Fruit fly (Drosophila melanogaster): ENCODE results near the gene Ku80.

DNA sequence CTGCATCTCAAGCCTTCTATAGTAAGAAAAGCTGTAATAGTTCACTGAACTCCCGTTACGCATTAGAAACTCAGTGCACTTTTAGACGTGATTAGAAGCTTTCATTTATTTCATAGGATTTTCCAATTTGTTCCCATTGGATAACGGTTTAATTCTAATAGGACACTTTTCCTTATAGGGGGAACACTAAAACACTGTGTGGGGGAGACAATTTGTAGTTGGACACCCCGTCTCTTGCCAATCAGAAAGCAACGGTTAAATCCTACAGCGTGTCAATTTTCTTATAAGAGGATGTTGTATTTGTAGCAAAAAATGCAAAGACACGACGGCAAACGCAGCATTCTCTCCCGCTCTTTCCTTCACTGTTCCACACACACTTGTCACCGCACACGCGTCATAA, 25.0 kb downstream of the Ku80 start:
- no peak for TF ChIP-seq CG32121 (GFP tag; IDR thresholded peaks at IDR 0.05)
- no peak for TF ChIP-seq CG10348 (GFP tag; IDR thresholded peaks at IDR 0.05)
